Fruit fly (Drosophila melanogaster): Measurements from ENCODE around the gene Nprl2.

DNA sequence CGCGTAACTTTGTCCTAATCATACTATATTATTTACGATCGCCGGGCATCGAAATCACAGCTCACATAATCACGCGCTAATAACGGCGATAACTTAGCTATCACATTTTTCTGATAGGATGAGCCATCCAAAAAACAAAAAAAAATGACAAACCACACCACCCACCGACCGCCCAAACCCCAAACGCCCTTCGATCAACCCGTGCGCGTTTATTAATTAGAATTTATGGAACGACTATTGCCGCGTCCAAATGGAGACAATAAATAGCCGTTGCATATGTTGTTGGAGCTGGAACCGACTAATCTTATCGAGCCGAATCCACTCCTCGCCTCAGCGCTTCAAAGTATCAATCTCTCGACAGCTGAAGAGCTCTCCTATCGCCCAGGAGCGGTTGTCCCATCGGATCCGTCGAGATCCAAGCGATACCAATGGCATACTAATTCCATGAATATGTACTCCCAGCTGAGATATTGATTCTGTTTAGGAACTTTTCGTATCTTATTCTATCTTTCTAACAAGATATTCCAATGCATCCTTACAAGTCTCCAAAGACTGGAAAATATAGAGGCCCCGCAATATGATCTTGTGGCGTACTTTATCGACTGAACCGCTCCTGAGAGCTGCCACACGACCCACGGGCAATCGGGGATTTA, 40.0 kb upstream of the Nprl2 start:
- no peak for TF ChIP-seq EcR (GFP tag; optimal IDR thresholded peaks at IDR 0.05)
- no peak for TF ChIP-seq Pif1B (GFP tag; optimal IDR thresholded peaks at IDR 0.05)
- TF ChIP-seq D1 (tag; optimal IDR thresholded peaks at IDR 0.05) = no peak
- no peak for TF ChIP-seq gl (tag; optimal IDR thresholded peaks at IDR 0.05)
- no peak for TF ChIP-seq CG9948 (tag; optimal IDR thresholded peaks at IDR 0.05)
- no peak for TF ChIP-seq CG4496 (GFP tag; IDR thresholded peaks at IDR 0.05)
- TF ChIP-seq CG8159 (tag; optimal IDR thresholded peaks at IDR 0.05) = no peak
- TF ChIP-seq CG10348 (GFP tag; IDR thresholded peaks at IDR 0.05) = no peak
- no peak for TF ChIP-seq fd96Ca (GFP tag; IDR thresholded peaks at IDR 0.05)

Measured in whole organism, pupa.